Worm (Caenorhabditis elegans) whole organism, L4 larva: ENCODE results near the gene F46E10.18.

Source experiments
- D1046.2 ChIP-seq: fragments of 200-800 bp; sonication (Bioruptor generic); IDR thresholded peaks from 2 replicates; pipeline ENCODE4 v1.3.6; 2022; ENCODE audit warnings: missing genetic modification characterization, missing compliant biosample characterization
- F26F4.8 ChIP-seq: fragments of 200-800 bp; sonication (Bioruptor generic); conservative IDR thresholded peaks from 2 replicates; pipeline ENCODE4 v1.3.6; 2022; ENCODE audit warnings: missing genetic modification characterization, missing compliant biosample characterization
- T20F7.1 ChIP-seq: fragments of 200-800 bp; sonication (Bioruptor generic); optimal IDR thresholded peaks from 2 replicates; lab custom pipeline; 2018; ENCODE audit warnings: mild to moderate bottlenecking, missing genetic modification characterization, missing compliant biosample characterization
- Y48G9A.11 ChIP-seq: fragments of 200-800 bp; sonication (Bioruptor generic); IDR thresholded peaks from 2 replicates; pipeline ENCODE4 v1.3.6; 2022; ENCODE audit warnings: missing genetic modification reagents, missing genetic modification characterization, missing compliant biosample characterization
- Y5F2A.4 ChIP-seq: fragments of 200-800 bp; sonication (Bioruptor generic); optimal IDR thresholded peaks from 2 replicates; lab custom pipeline; 2018; ENCODE audit warnings: mild to moderate bottlenecking, missing genetic modification characterization, missing compliant biosample characterization
- Y75B8A.6 ChIP-seq: fragments of 200-800 bp; sonication (Bioruptor generic); IDR thresholded peaks from 2 replicates; pipeline ENCODE4 v1.3.6; 2022; ENCODE audit warnings: missing genetic modification reagents, missing genetic modification characterization, missing compliant biosample characterization
- ZK337.2 ChIP-seq: fragments of 200-800 bp; sonication (Bioruptor generic); IDR thresholded peaks from 2 replicates; pipeline ENCODE4 v1.3.6; 2022; ENCODE audit warnings: missing genetic modification reagents, missing genetic modification characterization, missing compliant biosample characterization
- aha-1 ChIP-seq: fragments of 150-350 bp; peaks from one replicate; lab custom pipeline; 2014; ENCODE audit warnings: missing biosample characterization, missing genetic modification characterization
- aly-2 ChIP-seq: sonication (generic microtip); optimal IDR thresholded peaks from 2 replicates; lab custom pipeline; 2018; ENCODE audit warnings: missing biosample characterization, missing genetic modification characterization
- ama-1 ChIP-seq: fragments of 150-350 bp; optimal IDR thresholded peaks from 2 replicates; lab custom pipeline; 2014; ENCODE audit warnings: inconsistent platforms, mixed read lengths
- ceh-28 ChIP-seq: fragments of 150-350 bp; optimal IDR thresholded peaks from 2 replicates; lab custom pipeline; 2014; ENCODE audit warnings: missing biosample characterization, missing genetic modification reagents, missing genetic modification characterization
- daf-19 ChIP-seq: fragments of 200-800 bp; sonication (Bioruptor generic); conservative IDR thresholded peaks from 2 replicates; pipeline ENCODE4 v1.3.6; 2022; ENCODE audit warnings: missing genetic modification characterization, missing compliant biosample characterization
- daf-8 ChIP-seq: fragments of 200-800 bp; sonication (Bioruptor generic); IDR thresholded peaks from 2 replicates; pipeline ENCODE4 v1.3.6; 2022; ENCODE audit warnings: missing genetic modification characterization, missing compliant biosample characterization
- duxl-1 ChIP-seq: sonication (generic microtip); optimal IDR thresholded peaks from 2 replicates; lab custom pipeline; 2016; ENCODE audit warnings: mild to moderate bottlenecking, missing genetic modification characterization, moderate library complexity, missing compliant biosample characterization; ENCODE audit not compliant: poor library complexity
- egl-27 ChIP-seq: sonication (generic microtip); optimal IDR thresholded peaks from 3 replicates; lab custom pipeline; 2017; ENCODE audit warnings: missing biosample characterization, missing genetic modification reagents, missing genetic modification characterization
- fkh-10 ChIP-seq: fragments of 150-350 bp; optimal IDR thresholded peaks from 2 replicates; lab custom pipeline; 2014; ENCODE audit warnings: missing biosample characterization, missing genetic modification reagents, missing genetic modification characterization
- fos-1 ChIP-seq: fragments of 150-350 bp; optimal IDR thresholded peaks from 2 replicates; lab custom pipeline; 2014; ENCODE audit warnings: missing biosample characterization, missing genetic modification characterization
- gei-8 ChIP-seq: fragments of 200-800 bp; sonication (Bioruptor generic); optimal IDR thresholded peaks from 2 replicates; lab custom pipeline; 2018; ENCODE audit warnings: mild to moderate bottlenecking, missing genetic modification characterization, missing compliant biosample characterization
- hif-1 ChIP-seq, 2 experiments: sonication (generic microtip); optimal IDR thresholded peaks; 2 replicates each; lab custom pipeline; 2016 to 2017; ENCODE audit warnings: missing compliant biosample characterization in 2 of 2, missing genetic modification characterization in 2 of 2, missing genetic modification reagents in 2 of 2, missing genotype in 2 of 2, mild to moderate bottlenecking in 1 of 2
- hlh-11 ChIP-seq: fragments of 200-800 bp; sonication (Bioruptor generic); optimal IDR thresholded peaks from 2 replicates; lab custom pipeline; 2018; ENCODE audit warnings: mild to moderate bottlenecking, missing genetic modification characterization, missing compliant biosample characterization
- hmg-1.1 ChIP-seq: fragments of 200-800 bp; sonication (Bioruptor generic); IDR thresholded peaks from 2 replicates; pipeline ENCODE4 v1.3.6; 2022; ENCODE audit warnings: missing genetic modification reagents, missing genetic modification characterization, missing compliant biosample characterization
- lin-15B ChIP-seq: fragments of 150-350 bp; sonication (generic microtip); optimal IDR thresholded peaks from 3 replicates; lab custom pipeline; 2014; ENCODE audit warnings: missing biosample characterization, missing genetic modification characterization
- lin-29 ChIP-seq: fragments of 200-800 bp; sonication (Bioruptor generic); IDR thresholded peaks from 2 replicates; pipeline ENCODE4 v1.3.6; 2022; ENCODE audit warnings: missing genetic modification reagents, missing genetic modification characterization, missing compliant biosample characterization
- lin-38 ChIP-seq: fragments of 200-800 bp; sonication (Bioruptor generic); IDR thresholded peaks from 2 replicates; pipeline ENCODE4 v1.3.6; 2022; ENCODE audit warnings: missing genetic modification reagents, missing genetic modification characterization, missing compliant biosample characterization
- lsy-2 ChIP-seq, 2 experiments: fragments of 150-350 bp in 1 of 2; sonication (generic microtip) in 1 of 2; optimal IDR thresholded peaks; 2 replicates each; lab custom pipeline; 2014 to 2017; ENCODE audit warnings: missing biosample characterization in 2 of 2, missing genetic modification characterization in 2 of 2
- madf-5 ChIP-seq, 2 experiments: fragments of 200-800 bp; sonication (Bioruptor generic); IDR thresholded peaks; 2 replicates each; pipeline ENCODE4 v1.3.6; 2022; ENCODE audit warnings: missing compliant biosample characterization in 2 of 2, missing genetic modification characterization in 2 of 2
- mdl-1 ChIP-seq, 2 experiments: fragments of 150-350 bp in 1 of 2; sonication (generic microtip) in 1 of 2; optimal IDR thresholded peaks; 2 replicates each; lab custom pipeline; 2014 to 2017; ENCODE audit warnings: missing biosample characterization in 2 of 2, missing genetic modification characterization in 2 of 2
- mxl-2 ChIP-seq: fragments of 200-800 bp; sonication (Bioruptor generic); conservative IDR thresholded peaks from 2 replicates; pipeline ENCODE4 v1.3.6; 2022; ENCODE audit warnings: missing genetic modification reagents, missing genetic modification characterization, missing compliant biosample characterization
- nhr-102 ChIP-seq: sonication (generic microtip); optimal IDR thresholded peaks from 2 replicates; lab custom pipeline; 2016; ENCODE audit warnings: mild to moderate bottlenecking, missing genetic modification characterization, moderate library complexity, missing compliant biosample characterization
- nhr-11 ChIP-seq: fragments of 150-350 bp; optimal IDR thresholded peaks from 2 replicates; lab custom pipeline; 2014; ENCODE audit warnings: missing biosample characterization, missing genetic modification characterization
- nhr-237 ChIP-seq: sonication (generic microtip); optimal IDR thresholded peaks from 2 replicates; lab custom pipeline; 2017; ENCODE audit warnings: missing biosample characterization, missing genetic modification characterization
- nhr-28 ChIP-seq: fragments of 150-350 bp; optimal IDR thresholded peaks from 2 replicates; lab custom pipeline; 2014; ENCODE audit warnings: missing biosample characterization, missing genetic modification characterization
- nhr-41 ChIP-seq: fragments of 200-800 bp; sonication (Bioruptor generic); IDR thresholded peaks from 2 replicates; pipeline ENCODE4 v1.3.6; 2022; ENCODE audit warnings: missing genetic modification reagents, missing genetic modification characterization, missing compliant biosample characterization
- nhr-48 ChIP-seq: sonication (generic microtip); optimal IDR thresholded peaks from 2 replicates; lab custom pipeline; 2016; ENCODE audit warnings: mild to moderate bottlenecking, missing genetic modification characterization, missing compliant biosample characterization
- nhr-76 ChIP-seq: fragments of 150-350 bp; optimal IDR thresholded peaks from 2 replicates; lab custom pipeline; 2014; ENCODE audit warnings: missing biosample characterization, missing genetic modification characterization
- nhr-77 ChIP-seq: fragments of 150-350 bp; optimal IDR thresholded peaks from 2 replicates; lab custom pipeline; 2014; ENCODE audit warnings: missing biosample characterization, missing genetic modification characterization
- set-16 ChIP-seq: fragments of 200-800 bp; sonication (Bioruptor generic); IDR thresholded peaks from 2 replicates; pipeline ENCODE4 v1.3.6; 2022; ENCODE audit warnings: missing genetic modification reagents, missing genetic modification characterization, missing compliant biosample characterization
- snpc-4 ChIP-seq: fragments of 150-350 bp; optimal IDR thresholded peaks from 2 replicates; lab custom pipeline; 2014; ENCODE audit warnings: missing biosample characterization, missing genetic modification characterization
- spr-1 ChIP-seq: sonication (generic microtip); optimal IDR thresholded peaks from 2 replicates; lab custom pipeline; 2016; ENCODE audit warnings: mild to moderate bottlenecking, missing genetic modification characterization, missing compliant biosample characterization
- tra-1 ChIP-seq: fragments of 200-800 bp; sonication (Bioruptor generic); IDR thresholded peaks from 2 replicates; pipeline ENCODE4 v1.3.6; 2022; ENCODE audit warnings: missing genetic modification reagents, missing genetic modification characterization, missing compliant biosample characterization
- unc-39 ChIP-seq: sonication (generic microtip); optimal IDR thresholded peaks from 2 replicates; lab custom pipeline; 2017; ENCODE audit warnings: missing biosample characterization, missing genetic modification characterization
- unc-62 ChIP-seq, 3 experiments: fragments of 150-350 bp in 1 of 3; sonication (generic microtip); optimal IDR thresholded peaks in 2 of 3; peaks in 1 of 3; 1 replicate in 1 of 3; 2 replicates in 2 of 3; lab custom pipeline; 2014 to 2017; ENCODE audit warnings: missing biosample characterization in 3 of 3, missing genetic modification characterization in 3 of 3, missing genetic modification reagents in 3 of 3, missing genotype in 1 of 3
- zfp-2 ChIP-seq: sonication (generic microtip); optimal IDR thresholded peaks from 2 replicates; lab custom pipeline; 2016; ENCODE audit warnings: mild to moderate bottlenecking, missing genetic modification characterization, missing compliant biosample characterization
- zip-11 ChIP-seq: fragments of 200-800 bp; sonication (Bioruptor generic); IDR thresholded peaks from 2 replicates; pipeline ENCODE4 v1.3.6; 2022; ENCODE audit warnings: missing genetic modification characterization, missing compliant biosample characterization
- zip-2 ChIP-seq: fragments of 150-350 bp; optimal IDR thresholded peaks from 2 replicates; lab custom pipeline; 2014; ENCODE audit warnings: missing biosample characterization, missing genetic modification characterization
- ztf-7 ChIP-seq: fragments of 150-350 bp; optimal IDR thresholded peaks from 2 replicates; lab custom pipeline; 2014; ENCODE audit warnings: missing biosample characterization, missing genetic modification characterization

The F46E10.18 gene

ce11 chrV:6513356-6513755, 7.5 kb upstream of the F46E10.18 start (continued):
- no peak for TF ChIP-seq duxl-1 (tag; lab: Kevin White, UChicago)
- no peak for TF ChIP-seq lin-29 (GFP tag; lab: Robert Waterston, UW)
- no peak for TF ChIP-seq zfp-2 (tag; lab: Kevin White, UChicago)
- no peak for TF ChIP-seq ZK337.2 (GFP tag; lab: Robert Waterston, UW)
- TF ChIP-seq nhr-11 (tag; lab: Kevin White, UChicago), result no peak
- TF ChIP-seq Y48G9A.11 (GFP tag; lab: Robert Waterston, UW), result no peak
- TF ChIP-seq hlh-11, result peak; percentile 29
- TF ChIP-seq nhr-102 (tag; lab: Kevin White, UChicago), result no peak
- TF ChIP-seq ceh-28, result no peak
- TF ChIP-seq lin-38 (GFP tag; lab: Robert Waterston, UW), result peak; percentile 17; the same call in 1 of the 2 replicates
- no peak for TF ChIP-seq nhr-41 (GFP tag; lab: Robert Waterston, UW)
- TF ChIP-seq lin-15B (tag; lab: Kevin White, UChicago), result no peak
- TF ChIP-seq mdl-1 (tag; optimal IDR thresholded peaks at IDR 0.05; lab: Kevin White, UChicago), result no peak
- TF ChIP-seq unc-62 (GFP tag; optimal IDR thresholded peaks at IDR 0.05 in 1 of 2; lab: Kevin White, UChicago), result no peak
- no peak for TF ChIP-seq unc-62 (tag; optimal IDR thresholded peaks at IDR 0.05; lab: Kevin White, UChicago)
- no peak for TF ChIP-seq hif-1 (tag; optimal IDR thresholded peaks at IDR 0.05; lab: Kevin White, UChicago)
- TF ChIP-seq nhr-48 (tag; lab: Kevin White, UChicago), result peak; percentile 2
- TF ChIP-seq D1046.2, result no peak
- 0 out of 2 replicates have a peak, but pooled peaks have one; percentile 8 for TF ChIP-seq set-16 (GFP tag; lab: Robert Waterston, UW)
- TF ChIP-seq mxl-2, result no peak
- TF ChIP-seq nhr-77, result no peak
- TF ChIP-seq T20F7.1 (GFP tag; lab: Kevin White, UChicago), result no peak
- peak; percentile 6 for TF ChIP-seq nhr-28 (tag; lab: Kevin White, UChicago)
- TF ChIP-seq, all 104 proteins: peak for 7

ce11 chrV:6513786-6514430, 6.9 kb upstream of the F46E10.18 start:
- no peak for TF ChIP-seq aha-1 (tag; lab: Kevin White, UChicago)
- TF ChIP-seq unc-62 (GFP tag; optimal IDR thresholded peaks at IDR 0.05 in 1 of 2; lab: Kevin White, UChicago), result peak in 1 of 2 experiments; percentile 95
- TF ChIP-seq unc-62 (tag; optimal IDR thresholded peaks at IDR 0.05; lab: Kevin White, UChicago), result no peak

ce11 chrV:6514887-6515324, 5.9 kb upstream of the F46E10.18 start, which contains the start of gene dpy-11:
Gene dpy-11, minus strand, starts transcription at chrV:6515240.
- no peak for TF ChIP-seq fos-1
- TF ChIP-seq hmg-1.1 (GFP tag; lab: Robert Waterston, UW), result peak; percentile 45
- peak; percentile 91 for TF ChIP-seq Y75B8A.6 (GFP tag; lab: Robert Waterston, UW)
- peak; percentile 37 for TF ChIP-seq T20F7.1 (GFP tag; lab: Kevin White, UChicago)
- no peak for TF ChIP-seq unc-62 (GFP tag; optimal IDR thresholded peaks at IDR 0.05 in 1 of 2; lab: Kevin White, UChicago)
- TF ChIP-seq unc-62 (tag; optimal IDR thresholded peaks at IDR 0.05; lab: Kevin White, UChicago), result no peak
- no peak for TF ChIP-seq aly-2 (tag; lab: Kevin White, UChicago)
- peak; percentile 71 for TF ChIP-seq duxl-1 (tag; lab: Kevin White, UChicago)
- TF ChIP-seq ama-1 (lab: Kevin White, UChicago), result peak; percentile 98
- TF ChIP-seq lsy-2 (tag; optimal IDR thresholded peaks at IDR 0.05; lab: Kevin White, UChicago), result peak; percentile 49 to 58
- TF ChIP-seq nhr-41 (GFP tag; lab: Robert Waterston, UW), result no peak
- TF ChIP-seq ztf-7 (tag; lab: Kevin White, UChicago), result no peak
- TF ChIP-seq unc-39 (tag; lab: Kevin White, UChicago), result no peak
- 0 out of 2 replicates have a peak, but pooled peaks have one; percentile 7 for TF ChIP-seq mxl-2
- TF ChIP-seq fkh-10 (GFP tag; lab: Kevin White, UChicago), result no peak
- no peak for TF ChIP-seq nhr-237
- TF ChIP-seq tra-1 (GFP tag; lab: Robert Waterston, UW), result 0 out of 2 replicates have a peak, but pooled peaks have one; percentile 48
- TF ChIP-seq daf-19 (GFP tag; lab: Robert Waterston, UW), result no peak
- TF ChIP-seq lin-29 (GFP tag; lab: Robert Waterston, UW), result no peak
- TF ChIP-seq Y5F2A.4 (GFP tag; lab: Kevin White, UChicago), result no peak
- TF ChIP-seq madf-5 (GFP tag; IDR thresholded peaks at IDR 0.05; lab: Robert Waterston, UW), result no peak
- no peak for TF ChIP-seq F26F4.8 (GFP tag; lab: Robert Waterston, UW)
- TF ChIP-seq spr-1 (tag; lab: Kevin White, UChicago), result peak; percentile 53
- TF ChIP-seq nhr-28 (tag; lab: Kevin White, UChicago), result peak; percentile 36
- TF ChIP-seq snpc-4, result no peak
- no peak for TF ChIP-seq nhr-76
- no peak for TF ChIP-seq daf-8 (GFP tag; lab: Robert Waterston, UW)
- TF ChIP-seq zip-11, result no peak
- TF ChIP-seq gei-8 (GFP tag; lab: Kevin White, UChicago), result peak; percentile 46
- no peak for TF ChIP-seq egl-27
- no peak for TF ChIP-seq zip-2 (tag; lab: Kevin White, UChicago)
